Fruit fly (Drosophila melanogaster): ENCODE measurements around the gene gcm2.

gcm2 gene

dm6 chr2L:9567398-9567856 lies 40.9 kb upstream of the gcm2 start (continued):
- TF ChIP-seq CG18619 (GFP tag; optimal IDR thresholded peaks at IDR 0.05) (peak; percentile 99), Eip74EF (GFP tag; optimal IDR thresholded peaks at IDR 0.05) (peak in 1 of 2 experiments; percentile 96), CG15479 (GFP tag; optimal IDR thresholded peaks at IDR 0.05) (peak; percentile 22), Jarid2 (GFP tag; optimal IDR thresholded peaks at IDR 0.05) (peak; percentile 96), CG17361 (GFP tag; IDR thresholded peaks at IDR 0.05) (peak; percentile 93), CG8944 (GFP tag; optimal IDR thresholded peaks at IDR 0.05) (peak; percentile 64), lbe (GFP tag; optimal IDR thresholded peaks at IDR 0.05) (peak; percentile 83), Meics (GFP tag; optimal IDR thresholded peaks at IDR 0.05) (peak; percentile 99), pho (GFP tag; optimal IDR thresholded peaks at IDR 0.05) (peak; percentile 90), unc-4 (GFP tag; IDR thresholded peaks at IDR 0.05; ENCODE audit: partially characterized antibody) (peak; percentile 17; the same call in 1 of the 2 replicates), wor (GFP tag; IDR thresholded peaks at IDR 0.05) (peak; percentile 84), Doc2 (GFP tag; IDR thresholded peaks at IDR 0.05) (peak; percentile 61; the same call in 1 of the 2 replicates), row (GFP tag; IDR thresholded peaks at IDR 0.05) (peak; percentile 64), sr (GFP tag; IDR thresholded peaks at IDR 0.05) (peak; percentile 99), CG4424 (GFP tag; optimal IDR thresholded peaks at IDR 0.05) (peak; percentile 97), wek (GFP tag; optimal IDR thresholded peaks at IDR 0.05) (peak; percentile 99), eyg (GFP tag; optimal IDR thresholded peaks at IDR 0.05) (peak; percentile 95), chinmo (GFP tag; IDR thresholded peaks at IDR 0.05; ENCODE audit: partially characterized antibody) (peak; percentile 92; the same call in 3 of the 4 replicates), Max (GFP tag; optimal IDR thresholded peaks at IDR 0.05) (peak; percentile 96), CG7987 (GFP tag; optimal IDR thresholded peaks at IDR 0.05) (peak; percentile 100), CG1792 (GFP tag; optimal IDR thresholded peaks at IDR 0.05) (peak; percentile 88), Atf6 (GFP tag; IDR thresholded peaks at IDR 0.05) (peak; percentile 97), CG17359 (tag; optimal IDR thresholded peaks at IDR 0.05) (peak; percentile 99), CG4282 (GFP tag; optimal IDR thresholded peaks at IDR 0.05) (peak; percentile 82), dimm (GFP tag; IDR thresholded peaks at IDR 0.05) (peak; percentile 91), CG17385 (GFP tag; optimal IDR thresholded peaks at IDR 0.05) (peak; percentile 99), CG33213 (GFP tag; optimal IDR thresholded peaks at IDR 0.05) (peak; percentile 99), Deaf1 (tag; optimal IDR thresholded peaks at IDR 0.05) (peak; percentile 63), CG12942 (GFP tag; optimal IDR thresholded peaks at IDR 0.05) (peak; percentile 90), CG14050 (GFP tag; IDR thresholded peaks at IDR 0.05) (peak; percentile 95), CG6854 (GFP tag; optimal IDR thresholded peaks at IDR 0.05) (peak; percentile 99), CG17568 (GFP tag; optimal IDR thresholded peaks at IDR 0.05) (peak; percentile 100), Nf-YC (tag; optimal IDR thresholded peaks at IDR 0.05) (peak; percentile 88), wdn (GFP tag; IDR thresholded peaks at IDR 0.05) (peak; percentile 93), Dfd (GFP tag; optimal IDR thresholded peaks at IDR 0.05) (no peak), sug (tag; optimal IDR thresholded peaks at IDR 0.05) (peak; percentile 97), trem (tag; optimal IDR thresholded peaks at IDR 0.05) (peak; percentile 91), CG1603 (tag; optimal IDR thresholded peaks at IDR 0.05) (peak; percentile 94), CG8089 (GFP tag; optimal IDR thresholded peaks at IDR 0.05) (peak; percentile 94), CG2116 (GFP tag; optimal IDR thresholded peaks at IDR 0.05) (peak; percentile 94), gsb-n (tag; optimal IDR thresholded peaks at IDR 0.05) (peak; percentile 97), chif (GFP tag; optimal IDR thresholded peaks at IDR 0.05) (peak; percentile 85 to 94), ftz-f1 (GFP tag; optimal IDR thresholded peaks at IDR 0.05) (peak; percentile 93), Ptx1 (GFP tag; IDR thresholded peaks at IDR 0.05) (peak; percentile 89), Fer3 (tag; optimal IDR thresholded peaks at IDR 0.05) (peak; percentile 99), chm (GFP tag; IDR thresholded peaks at IDR 0.05) (peak; percentile 99), nerfin-2 (GFP tag; IDR thresholded peaks at IDR 0.05; ENCODE audit: partially characterized antibody) (no peak), kah (GFP tag; optimal IDR thresholded peaks at IDR 0.05) (peak; percentile 97), Atf3 (GFP tag; optimal IDR thresholded peaks at IDR 0.05) (peak; percentile 88), sisA (GFP tag; IDR thresholded peaks at IDR 0.05) (peak; percentile 41; the same call in 1 of the 2 replicates)

All from whole organism, embryonic.